Worm (Caenorhabditis elegans): ENCODE data around the gene Y43F8B.19.

DNA sequence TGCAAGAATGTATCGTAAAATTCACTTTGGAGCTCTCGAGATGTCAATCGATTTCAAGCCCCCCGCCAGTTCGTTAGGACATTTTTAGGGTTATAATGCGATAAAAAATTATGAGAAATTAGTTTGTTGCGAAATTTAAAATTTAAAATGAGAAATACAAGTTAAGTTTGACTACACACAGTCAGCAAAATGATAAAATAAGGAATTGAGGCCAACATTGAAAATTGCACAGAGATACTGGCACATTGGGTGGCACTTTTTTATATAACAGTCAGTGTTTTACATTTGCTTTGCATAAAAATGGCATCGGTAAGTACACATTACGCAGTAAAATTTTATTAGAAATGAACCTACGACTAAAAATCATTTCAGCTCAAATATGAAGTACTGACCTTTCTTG, 44.0 kb downstream of the Y43F8B.19 start, which contains the start of gene Y43F8B.12:
- TF ChIP-seq pha-4 (tag; optimal IDR thresholded peaks at IDR 0.05): no peak
- TF ChIP-seq ama-1 (optimal IDR thresholded peaks at IDR 0.05): no peak
- no peak for TF ChIP-seq nhr-25 (tag; optimal IDR thresholded peaks at IDR 0.05)
- no peak for TF ChIP-seq elt-3 (tag; optimal IDR thresholded peaks at IDR 0.05)
- no peak for TF ChIP-seq fkh-2 (tag; optimal IDR thresholded peaks at IDR 0.05)
- TF ChIP-seq unc-62 (GFP tag; optimal IDR thresholded peaks at IDR 0.05): no peak
- TF ChIP-seq snpc-4 (tag; optimal IDR thresholded peaks at IDR 0.05): no peak
- TF ChIP-seq aly-2 (tag; optimal IDR thresholded peaks at IDR 0.05): no peak
- no peak for TF ChIP-seq sea-2 (GFP tag; optimal IDR thresholded peaks at IDR 0.05)
- no peak for TF ChIP-seq zag-1 (tag; optimal IDR thresholded peaks at IDR 0.05)

Data from whole organism, L3 larva.